Fruit fly (Drosophila melanogaster): ENCODE data around the gene ND-13B.

ND-13B gene

DNA sequence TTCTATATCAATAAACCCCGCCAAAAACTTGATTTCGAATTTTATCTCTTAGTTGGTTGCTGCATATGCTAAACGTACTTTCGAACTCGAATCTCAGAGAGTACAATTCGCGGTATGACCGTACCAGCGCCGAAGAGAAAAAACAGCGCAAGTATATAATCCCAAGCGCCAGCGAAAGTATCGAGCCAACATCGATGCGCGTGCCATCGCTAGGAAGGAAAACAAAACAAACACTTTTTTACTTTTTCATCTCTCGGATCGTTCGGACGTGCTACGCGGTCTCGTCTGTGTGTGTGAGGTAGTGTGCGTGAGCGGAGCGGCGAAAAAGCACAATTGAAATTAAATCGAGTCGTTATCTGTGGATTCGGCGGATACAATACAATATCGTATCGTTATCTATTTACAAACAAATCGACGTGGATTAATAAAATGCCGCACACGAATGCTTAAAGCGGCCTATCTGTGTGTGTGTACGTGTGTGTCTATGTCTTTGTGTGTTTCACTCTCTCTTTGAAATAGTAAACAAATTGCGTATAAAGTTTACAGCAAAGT is 29.3 kb downstream of the ND-13B start, which contains the start of gene simj (continued):
- no peak for TF ChIP-seq CG6854 (GFP tag; optimal IDR thresholded peaks at IDR 0.05)
- TF ChIP-seq gce (GFP tag; IDR thresholded peaks at IDR 0.05), result peak; percentile 35; the same call in 1 of the 3 replicates
- TF ChIP-seq ssp (GFP tag; IDR thresholded peaks at IDR 0.05), result no peak
- no peak; the same call in 1 of the 2 replicates for TF ChIP-seq stc (GFP tag; IDR thresholded peaks at IDR 0.05)
- peak; percentile 50 for TF ChIP-seq salm (tag; optimal IDR thresholded peaks at IDR 0.05)
- TF ChIP-seq schlank (tag; optimal IDR thresholded peaks at IDR 0.05), result peak; percentile 43
- TF ChIP-seq cwo (GFP tag; optimal IDR thresholded peaks at IDR 0.05), result no peak
- TF ChIP-seq H2.0 (GFP tag; IDR thresholded peaks at IDR 0.05), result 0 out of 2 replicates have a peak, but pooled peaks have one; percentile 17
- peak; percentile 59 for TF ChIP-seq HmgD (GFP tag; optimal IDR thresholded peaks at IDR 0.05)
- TF ChIP-seq CG9876 (GFP tag; optimal IDR thresholded peaks at IDR 0.05), result peak; percentile 46
- TF ChIP-seq CG18764 (GFP tag; optimal IDR thresholded peaks at IDR 0.05), result peak; percentile 5
- peak; percentile 68 for TF ChIP-seq row (GFP tag; IDR thresholded peaks at IDR 0.05)
- peak; percentile 41 for TF ChIP-seq pfk (GFP tag; optimal IDR thresholded peaks at IDR 0.05)
- no peak for TF ChIP-seq Sry-β (GFP tag; optimal IDR thresholded peaks at IDR 0.05)
- TF ChIP-seq Optix (GFP tag; IDR thresholded peaks at IDR 0.05), result no peak
- TF ChIP-seq jing (GFP tag; optimal IDR thresholded peaks at IDR 0.05), result no peak
- TF ChIP-seq prd (optimal IDR thresholded peaks at IDR 0.05), result no peak
- TF ChIP-seq prd (GFP tag; IDR thresholded peaks at IDR 0.05), result 0 out of 3 replicates have a peak, but pooled peaks have one; percentile 8
- TF ChIP-seq so (GFP tag; IDR thresholded peaks at IDR 0.05), result peak; percentile 57; the same call in 1 of the 3 replicates
- TF ChIP-seq CG1832 (GFP tag; optimal IDR thresholded peaks at IDR 0.05), result no peak
- peak; percentile 26 for TF ChIP-seq tin (GFP tag; optimal IDR thresholded peaks at IDR 0.05)
- peak; percentile 53 for TF ChIP-seq kni (GFP tag; optimal IDR thresholded peaks at IDR 0.05)
- TF ChIP-seq mld (GFP tag; IDR thresholded peaks at IDR 0.05; ENCODE audit: partially characterized antibody), result peak; percentile 69; the same call in 1 of the 3 replicates
- no peak for TF ChIP-seq CG11456 (GFP tag; IDR thresholded peaks at IDR 0.05)
- peak; percentile 11 for TF ChIP-seq CG7839 (tag; optimal IDR thresholded peaks at IDR 0.05)
- TF ChIP-seq CG18619 (GFP tag; optimal IDR thresholded peaks at IDR 0.05), result no peak
- TF ChIP-seq Xbp1 (GFP tag; optimal IDR thresholded peaks at IDR 0.05), result peak; percentile 49
- TF ChIP-seq vfl (GFP tag; optimal IDR thresholded peaks at IDR 0.05), result peak; percentile 55
- no peak for TF ChIP-seq Sox102F (GFP tag; optimal IDR thresholded peaks at IDR 0.05)
- TF ChIP-seq kah (GFP tag; optimal IDR thresholded peaks at IDR 0.05), result peak; percentile 67
- peak; percentile 81 for TF ChIP-seq ci (GFP tag; IDR thresholded peaks at IDR 0.05)
- no peak; the same call in 1 of the 2 replicates for TF ChIP-seq wdn (GFP tag; IDR thresholded peaks at IDR 0.05)
- TF ChIP-seq btn (GFP tag; optimal IDR thresholded peaks at IDR 0.05), result no peak
- TF ChIP-seq Dip3 (GFP tag; optimal IDR thresholded peaks at IDR 0.05), result no peak
- peak; percentile 95 for TF ChIP-seq chm (GFP tag; IDR thresholded peaks at IDR 0.05)
- TF ChIP-seq CG8388 (GFP tag; optimal IDR thresholded peaks at IDR 0.05), result no peak
- peak; percentile 13 for TF ChIP-seq az2 (GFP tag; optimal IDR thresholded peaks at IDR 0.05)
- TF ChIP-seq TFAM (GFP tag; optimal IDR thresholded peaks at IDR 0.05), result no peak
- TF ChIP-seq tup (GFP tag; optimal IDR thresholded peaks at IDR 0.05), result no peak
- TF ChIP-seq CG30020 (tag; optimal IDR thresholded peaks at IDR 0.05), result peak; percentile 16
- TF ChIP-seq CG12104 (GFP tag; optimal IDR thresholded peaks at IDR 0.05), result no peak
- TF ChIP-seq CG12391 (tag; optimal IDR thresholded peaks at IDR 0.05), result peak; percentile 70
- 0 out of 3 replicates have a peak, but pooled peaks have one; percentile 18 for TF ChIP-seq tgo (GFP tag; IDR thresholded peaks at IDR 0.05)
- peak; percentile 70 for TF ChIP-seq oc (tag; optimal IDR thresholded peaks at IDR 0.05)
- TF ChIP-seq CG6654 (GFP tag; optimal IDR thresholded peaks at IDR 0.05), result no peak
- peak; percentile 50 for TF ChIP-seq CG4617 (GFP tag; optimal IDR thresholded peaks at IDR 0.05; ENCODE audit: borderline replicate concordance)
- no peak for TF ChIP-seq ara (GFP tag; IDR thresholded peaks at IDR 0.05)
- TF ChIP-seq bigmax (GFP tag; optimal IDR thresholded peaks at IDR 0.05), result peak; percentile 67
- TF ChIP-seq B-H1 (GFP tag; IDR thresholded peaks at IDR 0.05), result no peak; the same call in 2 of the 3 replicates
- 0 out of 2 replicates have a peak, but pooled peaks have one; percentile 27 for TF ChIP-seq CG16779 (GFP tag; IDR thresholded peaks at IDR 0.05)
